Worm (Caenorhabditis elegans) whole organism, mixed stage, embryonic: Measurements from ENCODE around the gene szy-2.

Experiments used
- lin-13 ChIP-seq: fragments of 150-350 bp; optimal IDR thresholded peaks from 2 replicates; lab custom pipeline; 2014; ENCODE audit warnings: missing biosample characterization, missing genetic modification characterization
- lin-32 ChIP-seq: fragments of 200-800 bp; sonication (Bioruptor generic); optimal IDR thresholded peaks from 2 replicates; lab custom pipeline; 2018; ENCODE audit warnings: mild to moderate bottlenecking, missing genetic modification characterization, missing compliant biosample characterization
- mab-5 ChIP-seq: fragments of 150-350 bp; optimal IDR thresholded peaks from 2 replicates; lab custom pipeline; 2014; ENCODE audit warnings: missing biosample characterization, missing genetic modification characterization
- nhr-28 ChIP-seq: fragments of 150-350 bp; optimal IDR thresholded peaks from 2 replicates; lab custom pipeline; 2014; ENCODE audit warnings: missing biosample characterization, missing genetic modification characterization

ce11 chrIII:5367995-5368899, 2.8 kb downstream of the szy-2 start, which contains the start of gene dhs-9:
- TF ChIP-seq lin-32 = no peak
- TF ChIP-seq nhr-28 (tag; lab: Kevin White, UChicago) = no peak
- TF ChIP-seq lin-13 = no peak
- TF ChIP-seq mab-5 = no peak
